Fruit fly (Drosophila melanogaster): ENCODE measurements around the gene Octbeta1R.

Gene Octbeta1R

DNA sequence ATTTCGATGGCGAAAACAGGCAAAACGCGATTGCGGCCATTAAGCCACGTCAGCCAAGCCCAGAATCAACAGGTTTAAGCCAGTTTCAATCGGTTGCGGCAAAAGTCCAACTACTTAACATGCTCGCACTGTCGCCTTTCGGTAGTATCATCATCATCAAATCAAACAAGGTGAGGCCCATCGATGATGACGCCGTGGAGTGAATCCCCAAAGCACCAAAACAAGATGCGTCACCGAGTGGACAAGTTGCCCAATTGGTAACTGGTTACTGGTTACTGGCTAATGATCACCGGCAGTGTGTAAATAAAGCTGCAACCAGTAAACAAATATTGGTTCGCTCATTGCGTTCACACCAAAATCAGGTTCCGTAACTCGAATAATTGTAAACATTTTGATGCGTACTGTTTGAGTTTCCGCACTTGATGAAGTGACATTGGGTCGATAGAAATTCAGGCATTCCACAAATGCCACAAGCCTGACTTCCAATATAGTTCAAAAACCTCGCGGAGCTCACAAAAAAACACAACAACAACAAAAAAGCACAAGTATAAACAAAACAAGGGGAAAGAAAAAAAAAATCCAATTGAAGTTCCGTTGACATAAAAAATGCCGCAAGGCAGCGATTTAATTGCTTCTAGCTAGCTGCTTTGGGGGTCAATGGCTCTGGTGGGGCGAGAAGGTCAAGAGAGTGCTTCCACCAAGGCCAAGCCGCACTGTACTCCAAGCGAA, 27.5 kb downstream of the Octbeta1R start (continued):
- peak; percentile 53 for TF ChIP-seq CG6765 (GFP tag; optimal IDR thresholded peaks at IDR 0.05)
- TF ChIP-seq ERR (GFP tag; optimal IDR thresholded peaks at IDR 0.05): peak; percentile 45
- peak; percentile 60 for TF ChIP-seq CG8281 (tag; optimal IDR thresholded peaks at IDR 0.05)
- no peak for TF ChIP-seq Hmx (GFP tag; optimal IDR thresholded peaks at IDR 0.05)
- peak; percentile 78 for TF ChIP-seq CG17568 (GFP tag; optimal IDR thresholded peaks at IDR 0.05)
- peak; percentile 82 for TF ChIP-seq CG3407 (GFP tag; optimal IDR thresholded peaks at IDR 0.05)
- TF ChIP-seq CG30431 (GFP tag; optimal IDR thresholded peaks at IDR 0.05): no peak
- peak; percentile 25 for TF ChIP-seq NC2α (GFP tag; optimal IDR thresholded peaks at IDR 0.05)
- TF ChIP-seq MTF-1 (GFP tag; optimal IDR thresholded peaks at IDR 0.05; ENCODE audit: borderline replicate concordance): peak; percentile 81
- peak; percentile 81 for TF ChIP-seq org-1 (GFP tag; optimal IDR thresholded peaks at IDR 0.05)
- TF ChIP-seq HLH3B (GFP tag; IDR thresholded peaks at IDR 0.05): peak; percentile 42; the same call in 1 of the 2 replicates
- TF ChIP-seq slp2 (GFP tag; optimal IDR thresholded peaks at IDR 0.05): peak; percentile 41
- peak; percentile 36; the same call in 1 of the 2 replicates for TF ChIP-seq Rfx (GFP tag; IDR thresholded peaks at IDR 0.05)
- TF ChIP-seq dmrt99B (tag; optimal IDR thresholded peaks at IDR 0.05): peak; percentile 69
- TF ChIP-seq CG14667 (GFP tag; IDR thresholded peaks at IDR 0.05): no peak
- TF ChIP-seq CG6813 (GFP tag; optimal IDR thresholded peaks at IDR 0.05): peak; percentile 72
- peak; percentile 50 for TF ChIP-seq gcm (GFP tag; optimal IDR thresholded peaks at IDR 0.05)
- TF ChIP-seq CG16779 (GFP tag; IDR thresholded peaks at IDR 0.05): no peak
- peak; percentile 50 for TF ChIP-seq HmgZ (tag; optimal IDR thresholded peaks at IDR 0.05)
- peak; percentile 78 for TF ChIP-seq CG15601 (tag; optimal IDR thresholded peaks at IDR 0.05)
- TF ChIP-seq chinmo (GFP tag; IDR thresholded peaks at IDR 0.05; ENCODE audit: partially characterized antibody): peak; percentile 75; the same call in 3 of the 4 replicates
- TF ChIP-seq CG10654 (GFP tag; optimal IDR thresholded peaks at IDR 0.05): peak; percentile 35
- TF ChIP-seq NfI (GFP tag; optimal IDR thresholded peaks at IDR 0.05): peak; percentile 48
- peak; percentile 33 for TF ChIP-seq CG8924 (tag; optimal IDR thresholded peaks at IDR 0.05)
- peak; percentile 46 for TF ChIP-seq mirr (GFP tag; optimal IDR thresholded peaks at IDR 0.05)

DNA sequence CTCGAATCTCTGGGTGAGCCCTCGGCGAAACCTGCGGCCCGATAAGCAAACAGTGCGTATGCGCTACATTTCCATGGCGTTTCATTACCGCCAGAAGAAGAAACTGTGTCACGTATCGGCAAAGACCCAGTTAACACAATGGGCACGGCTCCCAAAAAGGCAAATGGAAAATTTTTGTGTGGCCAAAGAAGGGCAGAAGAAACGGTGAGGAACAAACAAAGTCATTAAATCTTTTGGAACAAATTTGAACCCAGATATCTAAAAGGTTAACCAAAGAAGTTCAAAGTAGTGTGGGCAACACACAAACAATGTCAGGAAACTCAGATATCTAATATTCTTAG, 28.0 kb downstream of the Octbeta1R start:
- TF ChIP-seq cato (GFP tag; optimal IDR thresholded peaks at IDR 0.05; ENCODE audit: borderline replicate concordance) (no peak), sr (GFP tag; IDR thresholded peaks at IDR 0.05) (no peak), al (GFP tag; IDR thresholded peaks at IDR 0.05) (no peak), lbe (GFP tag; optimal IDR thresholded peaks at IDR 0.05) (no peak), CG7839 (tag; optimal IDR thresholded peaks at IDR 0.05) (no peak), Ssrp (tag; optimal IDR thresholded peaks at IDR 0.05) (no peak), CG14014 (GFP tag; IDR thresholded peaks at IDR 0.05) (0 out of 2 replicates have a peak, but pooled peaks have one; percentile 5), CG6791 (GFP tag; IDR thresholded peaks at IDR 0.05; ENCODE audit: partially characterized antibody) (no peak), ase (GFP tag; IDR thresholded peaks at IDR 0.05) (0 out of 3 replicates have a peak, but pooled peaks have one; percentile 25), zfh1 (GFP tag; IDR thresholded peaks at IDR 0.05) (no peak), CG9932 (GFP tag; IDR thresholded peaks at IDR 0.05) (0 out of 2 replicates have a peak, but pooled peaks have one; percentile 3), CG12299 (tag; optimal IDR thresholded peaks at IDR 0.05) (no peak), CG11723 (GFP tag; optimal IDR thresholded peaks at IDR 0.05) (no peak), D19A (tag; optimal IDR thresholded peaks at IDR 0.05) (no peak), dmrt11E (tag; optimal IDR thresholded peaks at IDR 0.05) (no peak), CG10209 (GFP tag; optimal IDR thresholded peaks at IDR 0.05) (no peak), CG30403 (GFP tag; optimal IDR thresholded peaks at IDR 0.05) (no peak), sens (GFP tag) (no peak), CG32772 (GFP tag; IDR thresholded peaks at IDR 0.05) (0 out of 2 replicates have a peak, but pooled peaks have one; percentile 9), CG12744 (GFP tag; optimal IDR thresholded peaks at IDR 0.05) (no peak), lab (GFP tag; optimal IDR thresholded peaks at IDR 0.05) (no peak), Dad (GFP tag; optimal IDR thresholded peaks at IDR 0.05) (no peak), CG10979 (tag; optimal IDR thresholded peaks at IDR 0.05) (no peak), tna (GFP tag; IDR thresholded peaks at IDR 0.05; ENCODE audit: partially characterized antibody) (no peak), Rfx (GFP tag; IDR thresholded peaks at IDR 0.05) (peak; percentile 27; the same call in 1 of the 2 replicates), CG11695 (GFP tag; IDR thresholded peaks at IDR 0.05) (no peak)
